Worm (Caenorhabditis elegans) whole organism, L1 larva: ENCODE measurements around the gene vab-8.

Experiments
- jun-1 ChIP-seq: fragments of 150-350 bp; optimal IDR thresholded peaks from 2 replicates; lab custom pipeline; 2014; ENCODE audit warnings: missing biosample characterization, missing genetic modification reagents, missing genetic modification characterization
- tlp-1 ChIP-seq: fragments of 150-350 bp; optimal IDR thresholded peaks from 2 replicates; lab custom pipeline; 2014; ENCODE audit warnings: missing biosample characterization, missing genetic modification characterization
- ztf-4 ChIP-seq: fragments of 150-350 bp; optimal IDR thresholded peaks from 2 replicates; lab custom pipeline; 2014; ENCODE audit warnings: missing biosample characterization, missing genetic modification characterization

DNA sequence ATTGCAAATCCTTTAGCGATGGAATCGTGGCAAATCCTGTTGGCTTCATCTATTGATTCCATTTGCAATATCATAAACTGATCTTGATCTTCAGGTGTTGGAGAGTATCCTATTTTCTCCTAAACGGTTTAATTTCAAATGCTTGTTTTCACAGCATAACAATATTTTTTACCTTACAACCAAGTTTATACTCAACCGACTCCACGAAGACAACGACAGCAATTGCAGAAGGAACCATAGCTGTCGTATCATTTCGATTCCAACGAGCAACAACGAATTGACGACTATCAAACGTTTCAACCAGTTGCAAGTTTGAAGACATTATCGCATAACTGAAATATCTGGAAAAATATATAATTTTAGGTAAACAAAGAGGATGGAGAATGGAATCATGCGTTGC is 29.3 kb upstream of the vab-8 start, which contains the start of gene usip-1:
- TF ChIP-seq ztf-4 (tag; lab: Kevin White, UChicago) (no peak), jun-1 (tag; lab: Kevin White, UChicago) (no peak), tlp-1 (tag; lab: Kevin White, UChicago) (no peak)
